Worm (Caenorhabditis elegans): ENCODE results near the gene hsp-4.
A peak's percentile ranks its signal among the peaks of the same experiment; 100 is the strongest.

- peak; percentile 46 for TF ChIP-seq nfya-1 (tag; optimal IDR thresholded peaks at IDR 0.05; ENCODE audit: insufficient read depth)
- TF ChIP-seq unc-62 (GFP tag; optimal IDR thresholded peaks at IDR 0.05) = no peak
- TF ChIP-seq zag-1 (tag; optimal IDR thresholded peaks at IDR 0.05) = no peak
- TF ChIP-seq elt-1 (tag; optimal IDR thresholded peaks at IDR 0.05) = no peak
- no peak for TF ChIP-seq nhr-237 (tag; optimal IDR thresholded peaks at IDR 0.05)
- TF ChIP-seq nhr-76 (tag; optimal IDR thresholded peaks at IDR 0.05) = no peak
- TF ChIP-seq ceh-16 (tag; optimal IDR thresholded peaks at IDR 0.05) = no peak
- TF ChIP-seq ztf-11 (tag; optimal IDR thresholded peaks at IDR 0.05) = no peak
- TF ChIP-seq R02D3.7 (tag; optimal IDR thresholded peaks at IDR 0.05) = no peak
- no peak for TF ChIP-seq jun-1 (tag; optimal IDR thresholded peaks at IDR 0.05)
These were observed at the start of gene hsp-4 for ce11 chrII:7352507-7352906.
